Worm (Caenorhabditis elegans) whole organism, L4/young adult: Measurements from ENCODE around the gene srxa-13.

Experiments used
- W03F9.2 ChIP-seq: fragments of 150-350 bp; optimal IDR thresholded peaks from 2 replicates; lab custom pipeline; 2014; ENCODE audit warnings: missing biosample characterization, missing genetic modification characterization
- dao-5 ChIP-seq: sonication (generic microtip); optimal IDR thresholded peaks from 2 replicates; lab custom pipeline; 2016; ENCODE audit warnings: missing genotype, missing genetic modification characterization, moderate library complexity, missing compliant biosample characterization
- him-1 ChIP-seq: sonication (generic microtip); optimal IDR thresholded peaks from 2 replicates; lab custom pipeline; 2016; ENCODE audit warnings: missing genotype, missing genetic modification reagents, missing genetic modification characterization, missing compliant biosample characterization

DNA sequence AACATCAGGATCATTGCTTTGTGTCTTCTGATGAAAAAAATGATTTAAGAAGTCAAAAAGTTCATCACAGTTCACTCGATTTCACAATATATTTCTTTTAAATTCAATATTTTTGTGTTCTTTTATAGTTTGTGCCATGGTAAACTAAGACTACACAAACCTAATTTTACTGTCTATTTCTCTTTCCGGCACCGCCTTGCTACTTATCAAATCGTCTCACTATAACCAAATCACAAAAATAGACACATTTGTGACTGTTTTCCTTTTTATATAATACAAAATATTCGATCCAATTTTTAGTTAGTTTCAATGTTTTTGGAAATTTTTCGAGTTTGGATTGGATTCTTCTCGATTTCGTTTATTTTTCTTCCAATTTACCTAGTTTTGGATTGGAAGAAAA, 24.5 kb downstream of the srxa-13 start, which contains the start of gene swt-6:
- no peak for TF ChIP-seq dao-5 (tag; lab: Kevin White, UChicago)
- no peak for TF ChIP-seq W03F9.2 (tag; lab: Kevin White, UChicago)
- TF ChIP-seq him-1 (tag; lab: Kevin White, UChicago) = no peak
